Fruit fly (Drosophila melanogaster) whole organism, embryonic: ENCODE results near the gene ND-24.

Source experiments
- Awh ChIP-seq: fragments of 200-800 bp; sonication (Bioruptor generic); IDR thresholded peaks from 2 replicates; pipeline ENCODE4, ENCODE4 v1.3.6; 2022; ENCODE audit warnings: missing biosample characterization, missing genetic modification characterization
- CG1024 ChIP-seq: fragments of 200-800 bp; sonication (Bioruptor generic); IDR thresholded peaks from 2 replicates; pipeline ENCODE4 v1.3.6; 2022; ENCODE audit warnings: missing biosample characterization, missing genetic modification characterization
- CG3065 ChIP-seq: fragments of 200-800 bp; sonication (Bioruptor generic); optimal IDR thresholded peaks from 2 replicates; lab custom pipeline; 2016; ENCODE audit warnings: missing biosample characterization, missing genetic modification characterization
- CG8478 ChIP-seq: fragments of >200 bp; optimal IDR thresholded peaks from 2 replicates; lab custom pipeline; 2018
- CoRest ChIP-seq: fragments of 200-800 bp; sonication (Bioruptor generic); optimal IDR thresholded peaks from 3 replicates; lab custom pipeline; 2018; ENCODE audit warnings: missing biosample characterization, mild to moderate bottlenecking, missing genetic modification characterization, moderate library complexity
- Hr39 ChIP-seq: fragments of >200 bp; optimal IDR thresholded peaks from 2 replicates; lab custom pipeline; 2017
- disco-r ChIP-seq: fragments of 200-800 bp; sonication (Bioruptor generic); optimal IDR thresholded peaks from 2 replicates; lab custom pipeline; 2016; ENCODE audit warnings: missing biosample characterization, missing genetic modification characterization

DNA sequence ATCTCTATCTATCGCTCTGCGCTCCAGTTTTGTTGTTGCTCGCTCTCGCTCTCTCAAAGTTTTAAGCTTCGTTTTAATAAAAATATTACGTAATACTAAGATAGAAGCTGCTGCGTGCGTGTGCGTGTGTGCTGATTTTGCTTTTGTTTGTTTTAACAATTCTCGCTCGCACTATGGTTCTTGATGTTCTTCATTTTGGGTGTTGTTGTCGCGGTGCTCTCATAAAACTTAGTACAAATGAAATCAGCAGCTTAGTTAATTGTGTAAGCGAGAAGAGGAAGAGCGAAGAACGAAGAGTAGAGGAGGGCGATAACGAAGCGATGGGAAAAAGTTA, 27.2 kb downstream of the ND-24 start:
- TF ChIP-seq disco-r (GFP tag; lab: Kevin White, UChicago) (no peak), CoRest (tag; lab: Kevin White, UChicago) (no peak), Awh (GFP tag; lab: Robert Waterston, UW) (no peak), CG3065 (GFP tag; lab: Kevin White, UChicago) (no peak), CG8478 (lab: Kevin White, UChicago) (no peak), CG1024 (GFP tag; lab: Robert Waterston, UW) (no peak), Hr39 (no peak)
